Fruit fly (Drosophila melanogaster): ENCODE measurements around the gene wit.

DNA sequence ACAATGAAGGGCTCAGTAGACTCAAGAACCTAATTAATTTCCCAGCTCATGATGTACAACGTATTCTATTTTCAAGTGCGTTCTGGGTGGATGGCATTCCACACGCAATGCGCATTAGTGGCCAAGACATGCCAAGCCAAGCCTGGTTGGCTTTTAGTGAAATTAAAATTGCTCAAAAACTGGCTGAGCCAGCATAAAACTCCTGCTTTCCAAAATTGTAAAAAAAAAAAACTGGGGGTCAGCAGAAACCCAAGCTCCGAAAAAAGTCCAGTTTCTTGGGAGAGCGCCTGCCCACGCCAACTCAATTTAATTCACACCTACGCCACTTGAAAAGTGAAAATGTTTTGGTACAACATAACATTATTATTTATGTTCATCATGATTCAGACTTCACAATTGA is 46.8 kb upstream of the wit start:
- TF ChIP-seq CG8478 (optimal IDR thresholded peaks at IDR 0.05) (no peak), CTCF (optimal IDR thresholded peaks at IDR 0.05) (no peak)

Data from S2 (cell line).